Worm (Caenorhabditis elegans) whole organism, late embryonic: Measurements from ENCODE around the gene nspb-6.

Experiments used
- C08G9.2 ChIP-seq: sonication (generic microtip); optimal IDR thresholded peaks from 2 replicates; lab custom pipeline; 2016; ENCODE audit warnings: mild to moderate bottlenecking, missing genetic modification characterization, moderate library complexity, missing compliant biosample characterization
- C38D4.7 ChIP-seq: fragments of 200-800 bp; sonication (Bioruptor generic); optimal IDR thresholded peaks from 2 replicates; lab custom pipeline; 2018; ENCODE audit warnings: mild to moderate bottlenecking, missing genetic modification characterization, moderate library complexity, missing compliant biosample characterization
- K09A11.1 ChIP-seq: sonication (generic microtip); optimal IDR thresholded peaks from 2 replicates; lab custom pipeline; 2017; ENCODE audit warnings: antibody characterized with exemption, mild to moderate bottlenecking, missing genetic modification characterization, missing compliant biosample characterization; ENCODE audit not compliant: insufficient read depth
- T23F11.4 ChIP-seq: fragments of 200-800 bp; sonication (Bioruptor generic); optimal IDR thresholded peaks from 2 replicates; lab custom pipeline; 2018; ENCODE audit warnings: mild to moderate bottlenecking, missing genetic modification characterization, missing compliant biosample characterization
- Y22D7AL.16 ChIP-seq: sonication (generic microtip); optimal IDR thresholded peaks from 2 replicates; lab custom pipeline; 2016; ENCODE audit warnings: missing genetic modification characterization, missing compliant biosample characterization
- ahr-1 ChIP-seq: sonication (generic microtip); optimal IDR thresholded peaks from 2 replicates; lab custom pipeline; 2016; ENCODE audit warnings: missing genetic modification characterization, missing compliant biosample characterization
- ama-1 ChIP-seq: fragments of 150-350 bp; optimal IDR thresholded peaks from 2 replicates; lab custom pipeline; 2014
- ceh-14 ChIP-seq: sonication (generic microtip); optimal IDR thresholded peaks from 2 replicates; lab custom pipeline; 2016; ENCODE audit warnings: missing genotype, missing genetic modification characterization, missing compliant biosample characterization
- ceh-22 ChIP-seq: sonication (generic microtip); optimal IDR thresholded peaks from 2 replicates; lab custom pipeline; 2017; ENCODE audit warnings: missing biosample characterization, missing genetic modification characterization
- ceh-24 ChIP-seq: sonication (generic microtip); optimal IDR thresholded peaks from 2 replicates; lab custom pipeline; 2016; ENCODE audit warnings: mild to moderate bottlenecking, missing genetic modification characterization, missing compliant biosample characterization
- ceh-45 ChIP-seq: fragments of 200-800 bp; sonication (Bioruptor generic); IDR thresholded peaks from 2 replicates; pipeline ENCODE4 v1.3.6; 2022; ENCODE audit warnings: missing genetic modification reagents, missing genetic modification characterization, missing compliant biosample characterization
- ceh-9 ChIP-seq: sonication (generic microtip); optimal IDR thresholded peaks from 2 replicates; lab custom pipeline; 2016; ENCODE audit warnings: mild to moderate bottlenecking, missing genetic modification characterization, inconsistent platforms, missing compliant biosample characterization
- dve-1 ChIP-seq: sonication (generic microtip); optimal IDR thresholded peaks from 2 replicates; lab custom pipeline; 2017; ENCODE audit warnings: antibody characterized with exemption, mild to moderate bottlenecking, missing genetic modification characterization, missing compliant biosample characterization
- elt-4 ChIP-seq: sonication (generic microtip); optimal IDR thresholded peaks from 2 replicates; lab custom pipeline; 2016; ENCODE audit warnings: missing genetic modification characterization, missing compliant biosample characterization
- ets-4 ChIP-seq: sonication (generic microtip); optimal IDR thresholded peaks from 2 replicates; lab custom pipeline; 2016; ENCODE audit warnings: missing genetic modification characterization, missing compliant biosample characterization
- fkh-6 ChIP-seq: sonication (generic microtip); optimal IDR thresholded peaks from 2 replicates; lab custom pipeline; 2016; ENCODE audit warnings: missing genetic modification characterization, missing compliant biosample characterization
- gmeb-2 ChIP-seq: sonication (generic microtip); optimal IDR thresholded peaks from 2 replicates; lab custom pipeline; 2016; ENCODE audit warnings: missing genetic modification characterization, inconsistent platforms, missing compliant biosample characterization
- hlh-15 ChIP-seq: sonication (generic microtip); optimal IDR thresholded peaks from 2 replicates; lab custom pipeline; 2016; ENCODE audit warnings: missing genetic modification characterization, missing compliant biosample characterization
- hlh-30 ChIP-seq: sonication (generic microtip); optimal IDR thresholded peaks from 2 replicates; lab custom pipeline; 2017; ENCODE audit warnings: antibody characterized with exemption, missing genetic modification characterization, missing compliant biosample characterization; ENCODE audit not compliant: insufficient read depth
- hlh-6 ChIP-seq: sonication (generic microtip); optimal IDR thresholded peaks from 2 replicates; lab custom pipeline; 2016; ENCODE audit warnings: missing genotype, missing genetic modification characterization, missing compliant biosample characterization
- mec-3 ChIP-seq: sonication (generic microtip); optimal IDR thresholded peaks from 2 replicates; lab custom pipeline; 2016; ENCODE audit warnings: borderline replicate concordance, missing genetic modification characterization, missing compliant biosample characterization
- nhr-11 ChIP-seq: fragments of 150-350 bp; optimal IDR thresholded peaks from 2 replicates; lab custom pipeline; 2014; ENCODE audit warnings: missing biosample characterization, missing genetic modification characterization
- npax-4 ChIP-seq: sonication (generic microtip); optimal IDR thresholded peaks from 2 replicates; lab custom pipeline; 2016; ENCODE audit warnings: missing genetic modification characterization, missing compliant biosample characterization
- odd-2 ChIP-seq: sonication (generic microtip); optimal IDR thresholded peaks from 2 replicates; lab custom pipeline; 2017; ENCODE audit warnings: antibody characterized with exemption, mild to moderate bottlenecking, missing genetic modification characterization, missing compliant biosample characterization
- pat-9 ChIP-seq: fragments of 200-800 bp; sonication (Bioruptor generic); optimal IDR thresholded peaks from 2 replicates; lab custom pipeline; 2018; ENCODE audit warnings: mild to moderate bottlenecking, missing genetic modification characterization, moderate library complexity, missing compliant biosample characterization
- pha-2 ChIP-seq: sonication (generic microtip); optimal IDR thresholded peaks from 2 replicates; lab custom pipeline; 2017; ENCODE audit warnings: mild to moderate bottlenecking, missing genetic modification characterization, missing compliant biosample characterization
- pqm-1 ChIP-seq: sonication (generic microtip); optimal IDR thresholded peaks from 2 replicates; lab custom pipeline; 2016; ENCODE audit warnings: missing genetic modification characterization, missing compliant biosample characterization
- rnt-1 ChIP-seq: sonication (generic microtip); optimal IDR thresholded peaks from 2 replicates; lab custom pipeline; 2016; ENCODE audit warnings: missing genetic modification characterization, missing compliant biosample characterization
- sdc-2 ChIP-seq: sonication (generic microtip); optimal IDR thresholded peaks from 2 replicates; lab custom pipeline; 2016; ENCODE audit warnings: missing genotype, missing genetic modification characterization, missing compliant biosample characterization
- sox-4 ChIP-seq: sonication (generic microtip); optimal IDR thresholded peaks from 2 replicates; lab custom pipeline; 2017; ENCODE audit warnings: mild to moderate bottlenecking, missing genetic modification characterization, inconsistent platforms, missing compliant biosample characterization
- syd-9 ChIP-seq: sonication (generic microtip); optimal IDR thresholded peaks from 2 replicates; lab custom pipeline; 2016; ENCODE audit warnings: mild to moderate bottlenecking, missing genetic modification characterization, moderate library complexity, missing compliant biosample characterization
- tbx-2 ChIP-seq: sonication (generic microtip); optimal IDR thresholded peaks from 2 replicates; lab custom pipeline; 2016; ENCODE audit warnings: missing genetic modification characterization, missing compliant biosample characterization
- unc-3 ChIP-seq, 2 experiments: fragments of 200-800 bp in 1 of 2; sonication (Bioruptor generic) in 1 of 2; sonication (generic microtip) in 1 of 2; conservative IDR thresholded peaks in 1 of 2; optimal IDR thresholded peaks in 1 of 2; 2 replicates each; pipeline versions ENCODE4 v1.3.6 to Lab custom; 2016 to 2022; ENCODE audit warnings: missing compliant biosample characterization in 2 of 2, missing genetic modification characterization in 2 of 2, missing genetic modification reagents in 1 of 2
- unc-42 ChIP-seq: sonication (generic microtip); optimal IDR thresholded peaks from 2 replicates; lab custom pipeline; 2016; ENCODE audit warnings: missing genotype, missing genetic modification characterization, missing compliant biosample characterization
- unc-86 ChIP-seq: sonication (generic microtip); optimal IDR thresholded peaks from 2 replicates; lab custom pipeline; 2016; ENCODE audit warnings: missing genetic modification characterization, missing compliant biosample characterization
- zip-5 ChIP-seq: sonication (generic microtip); optimal IDR thresholded peaks from 2 replicates; lab custom pipeline; 2016; ENCODE audit warnings: missing genetic modification characterization, missing compliant biosample characterization
- ztf-16 ChIP-seq: sonication (generic microtip); optimal IDR thresholded peaks from 2 replicates; lab custom pipeline; 2017; ENCODE audit warnings: missing genetic modification characterization, missing compliant biosample characterization

Gene nspb-6

DNA sequence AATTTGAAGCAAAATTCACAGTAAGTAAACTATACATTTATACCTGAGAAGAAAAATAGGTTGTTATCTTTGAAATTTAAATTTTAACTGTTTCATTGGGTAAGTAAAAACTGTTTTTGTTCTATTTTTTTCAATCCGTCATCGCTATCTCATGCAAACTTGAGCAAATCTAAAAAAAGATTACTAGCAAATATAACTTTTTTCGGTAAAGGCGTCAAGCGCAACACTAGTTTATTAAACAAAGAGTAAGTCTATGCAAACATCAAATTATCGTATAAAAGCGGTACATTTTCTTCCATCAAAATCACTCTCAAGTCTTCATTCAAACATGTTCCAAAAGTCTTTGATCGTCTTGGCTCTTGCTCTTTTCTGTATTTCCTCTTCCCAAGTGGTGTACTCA, at the start of gene nspb-6:
nspb-6 (plus strand) TSS at position 301 of the 400 bp plus-strand sequence.
- TF ChIP-seq gmeb-2 (no peak), pqm-1 (tag; lab: Kevin White, UChicago) (no peak), unc-86 (no peak), fkh-6 (tag; lab: Kevin White, UChicago) (no peak), ceh-14 (tag; lab: Kevin White, UChicago) (no peak), mec-3 (no peak), hlh-6 (tag; lab: Kevin White, UChicago) (no peak), ceh-9 (tag; lab: Kevin White, UChicago) (no peak), ama-1 (lab: Kevin White, UChicago) (no peak)

DNA sequence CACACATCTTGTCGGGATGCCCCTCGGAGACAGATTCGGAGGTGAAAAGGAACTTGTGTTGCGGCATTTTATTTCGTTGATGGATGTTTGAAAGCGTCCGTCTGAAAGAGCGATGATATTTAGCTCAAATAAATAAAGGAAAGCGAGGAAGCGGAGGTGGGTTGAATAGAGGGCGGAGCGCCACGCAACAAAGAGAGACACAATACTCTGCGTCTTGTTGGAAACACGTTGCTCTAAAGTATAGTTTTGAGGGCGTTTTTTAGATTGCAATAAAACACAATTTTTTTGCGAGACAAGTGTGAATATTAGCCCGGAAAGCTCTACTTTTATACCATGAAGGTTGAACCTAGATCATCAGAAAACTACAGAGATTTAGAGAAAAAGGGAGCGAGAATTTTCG, 49.0 kb upstream of the nspb-6 start, which contains the start of gene sams-4:
sams-4 (minus strand) TSS at position 101 of the 400 bp plus-strand sequence.
- TF ChIP-seq rnt-1 (tag; lab: Kevin White, UChicago) (no peak), mec-3 (no peak), tbx-2 (tag; lab: Kevin White, UChicago) (no peak), hlh-30 (no peak), ahr-1 (tag; lab: Kevin White, UChicago) (no peak), K09A11.1 (tag; lab: Kevin White, UChicago) (no peak), zip-5 (tag; lab: Kevin White, UChicago) (no peak), unc-3 (GFP tag; conservative IDR thresholded peaks at IDR 0.05; lab: Robert Waterston, UW) (no peak), unc-3 (tag; optimal IDR thresholded peaks at IDR 0.05; lab: Kevin White, UChicago) (no peak), npax-4 (tag; lab: Kevin White, UChicago) (no peak), sdc-2 (tag; lab: Kevin White, UChicago) (no peak), ets-4 (tag; lab: Kevin White, UChicago) (no peak), ceh-45 (GFP tag; lab: Robert Waterston, UW) (no peak), odd-2 (tag; lab: Kevin White, UChicago) (no peak), pat-9 (tag; lab: Kevin White, UChicago) (no peak), hlh-15 (tag; lab: Kevin White, UChicago) (no peak), elt-4 (no peak)

DNA sequence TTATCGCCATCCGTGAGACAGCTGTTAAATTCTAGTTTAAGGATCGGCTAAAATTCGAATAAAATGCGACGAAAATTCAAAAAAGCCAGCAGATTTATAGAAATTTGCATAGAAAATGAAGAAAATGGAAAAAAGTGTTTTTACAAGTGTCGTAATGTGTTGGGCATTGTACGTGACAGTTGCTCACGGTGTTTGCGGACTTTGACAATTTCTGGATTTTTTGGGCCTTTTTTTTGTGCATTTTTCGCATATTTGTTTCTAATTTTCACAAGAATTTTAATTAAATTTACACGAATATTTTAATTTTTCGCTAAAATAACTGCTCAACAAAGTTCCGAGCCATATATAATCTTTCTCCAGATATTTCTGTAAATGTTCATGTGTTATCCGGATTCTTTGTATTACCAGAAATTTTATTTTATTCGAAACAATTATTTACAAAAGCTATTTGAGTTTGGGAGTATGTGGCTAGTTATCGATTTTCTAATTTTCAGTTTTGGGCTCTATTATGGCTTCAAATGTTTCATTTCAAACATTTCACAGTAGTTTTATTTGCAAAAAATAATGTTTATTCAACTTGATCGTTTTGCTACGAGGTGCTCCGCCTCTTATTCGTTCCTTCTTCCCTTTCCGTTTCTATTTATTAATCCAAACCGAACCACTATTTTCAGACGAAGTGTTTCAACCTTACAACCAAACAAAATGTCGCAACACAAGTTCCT, 47.1 kb upstream of the nspb-6 start, which contains the start of gene sams-3:
sams-3 (plus strand) TSS at position 672 of the 722 bp plus-strand sequence.
- TF ChIP-seq mec-3: no peak
- no peak for TF ChIP-seq ceh-24 (tag; lab: Kevin White, UChicago)
- TF ChIP-seq rnt-1 (tag; lab: Kevin White, UChicago): no peak
- no peak for TF ChIP-seq odd-2 (tag; lab: Kevin White, UChicago)
- no peak for TF ChIP-seq dve-1
- TF ChIP-seq ceh-45 (GFP tag; lab: Robert Waterston, UW): no peak
- TF ChIP-seq C08G9.2: no peak
- no peak for TF ChIP-seq ceh-9 (tag; lab: Kevin White, UChicago)
- TF ChIP-seq Y22D7AL.16 (tag; lab: Kevin White, UChicago): no peak
- peak; percentile 96 for TF ChIP-seq tbx-2 (tag; lab: Kevin White, UChicago)
- peak; percentile 8 for TF ChIP-seq unc-42 (tag; lab: Kevin White, UChicago)
- TF ChIP-seq ceh-22 (tag; lab: Kevin White, UChicago): no peak
- TF ChIP-seq ztf-16 (tag; lab: Kevin White, UChicago): peak; percentile 46
- TF ChIP-seq sox-4 (tag; lab: Kevin White, UChicago): no peak
- TF ChIP-seq C38D4.7 (GFP tag; lab: Kevin White, UChicago): no peak
- no peak for TF ChIP-seq ets-4 (tag; lab: Kevin White, UChicago)
- no peak for TF ChIP-seq nhr-11
- no peak for TF ChIP-seq T23F11.4
- TF ChIP-seq pha-2 (tag; lab: Kevin White, UChicago): no peak
- no peak for TF ChIP-seq ama-1 (lab: Kevin White, UChicago)
- no peak for TF ChIP-seq syd-9 (tag; lab: Kevin White, UChicago)
- TF ChIP-seq, all 69 proteins: peak for 3
